Worm (Caenorhabditis elegans): ENCODE measurements around the gene srh-37.

DNA sequence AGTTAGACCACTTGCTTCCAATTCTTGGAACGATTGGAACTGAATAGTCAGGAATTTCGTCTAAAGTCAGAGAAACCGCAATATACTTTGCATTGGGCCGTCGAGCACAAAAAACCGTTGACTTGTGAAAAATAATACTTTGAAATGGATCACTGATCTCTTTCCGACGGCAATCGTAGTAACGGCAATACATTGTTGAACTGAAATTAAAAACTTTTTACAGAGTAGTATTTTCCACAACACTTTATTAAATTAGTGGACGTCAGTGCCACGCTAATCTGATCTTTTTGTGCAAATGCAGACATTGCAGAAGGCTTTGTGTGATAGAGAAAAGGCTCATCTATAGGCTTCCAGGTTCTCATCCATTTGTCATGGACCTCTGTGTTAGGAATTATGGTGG lies 40.1 kb upstream of the srh-37 start:
- TF ChIP-seq aha-1 (tag; optimal IDR thresholded peaks at IDR 0.05), result no peak
- no peak for TF ChIP-seq isw-1 (GFP tag; IDR thresholded peaks at IDR 0.05)

All from whole organism, L1 larva.